Worm (Caenorhabditis elegans) whole organism, L4/young adult: ENCODE results near the gene ins-16.

ENCODE experiments used
- dao-5 ChIP-seq: sonication (generic microtip); optimal IDR thresholded peaks from 2 replicates; lab custom pipeline; 2016; ENCODE audit warnings: missing genotype, missing genetic modification characterization, moderate library complexity, missing compliant biosample characterization
- him-1 ChIP-seq: sonication (generic microtip); optimal IDR thresholded peaks from 2 replicates; lab custom pipeline; 2016; ENCODE audit warnings: missing genotype, missing genetic modification reagents, missing genetic modification characterization, missing compliant biosample characterization

DNA sequence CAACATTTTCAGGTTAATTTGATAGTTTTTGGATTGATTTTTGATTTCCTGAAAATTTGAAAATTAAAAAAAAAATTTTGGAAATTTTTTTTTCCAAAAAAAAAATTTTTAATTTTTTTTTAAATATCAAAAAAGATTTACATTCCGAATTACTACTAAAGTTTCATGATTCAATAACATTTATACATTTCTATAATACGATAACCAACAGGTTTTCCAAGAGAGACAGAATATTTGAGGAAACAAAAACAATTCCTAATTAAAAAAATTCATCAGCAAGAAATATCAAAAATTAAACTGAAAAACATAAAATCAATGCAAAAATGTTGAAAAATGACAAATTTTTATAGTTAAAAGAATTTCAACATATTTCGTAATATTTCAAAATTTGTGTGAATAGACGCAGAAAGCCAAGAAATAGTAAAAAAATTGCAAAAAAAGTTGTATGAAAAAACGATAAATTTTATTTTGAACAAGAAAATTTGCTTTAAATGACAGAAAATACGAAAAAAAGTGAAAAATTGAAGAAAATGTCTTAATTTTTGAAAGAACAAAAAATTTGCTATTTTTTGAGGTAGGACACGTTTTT is 15.9 kb upstream of the ins-16 start, which contains the start of gene Y39A3A.4:
- TF ChIP-seq him-1 (tag; lab: Kevin White, UChicago) (no peak), dao-5 (no peak)
